Worm (Caenorhabditis elegans) whole organism, young adult: Measurements from ENCODE around the gene irld-25.

Source experiments
- B0019.2 ChIP-seq: fragments of 200-800 bp; sonication (Bioruptor generic); conservative IDR thresholded peaks from 2 replicates; pipeline ENCODE4 v1.3.6; 2022; ENCODE audit warnings: missing genetic modification reagents, missing genetic modification characterization, missing compliant biosample characterization
- B0261.1 ChIP-seq: sonication (generic microtip); optimal IDR thresholded peaks from 2 replicates; lab custom pipeline; 2016; ENCODE audit warnings: mild to moderate bottlenecking, missing genetic modification characterization, moderate library complexity, missing compliant biosample characterization
- B0336.3 ChIP-seq: fragments of 200-800 bp; sonication (Bioruptor generic); IDR thresholded peaks from 2 replicates; pipeline ENCODE4 v1.3.6; 2022; ENCODE audit warnings: missing genetic modification characterization, missing compliant biosample characterization
- F33H1.4 ChIP-seq: fragments of 200-800 bp; sonication (Bioruptor generic); IDR thresholded peaks from 2 replicates; pipeline ENCODE4 v1.3.6; 2022; ENCODE audit warnings: missing genetic modification reagents, missing genetic modification characterization, missing compliant biosample characterization
- K12H6.12 ChIP-seq: fragments of 200-800 bp; sonication (Bioruptor generic); optimal IDR thresholded peaks from 2 replicates; lab custom pipeline; 2018; ENCODE audit warnings: mild to moderate bottlenecking, missing genetic modification characterization, missing compliant biosample characterization
- T07F8.4 ChIP-seq: sonication (generic microtip); optimal IDR thresholded peaks from 2 replicates; lab custom pipeline; 2016; ENCODE audit warnings: mild to moderate bottlenecking, missing genetic modification characterization, moderate library complexity, missing compliant biosample characterization
- Y53F4B.3 ChIP-seq: fragments of 200-800 bp; sonication (Bioruptor generic); IDR thresholded peaks from 2 replicates; pipeline ENCODE4 v1.3.6; 2022; ENCODE audit warnings: missing genetic modification reagents, missing genetic modification characterization, missing compliant biosample characterization
- Y67H2A.10 ChIP-seq: fragments of 200-800 bp; sonication (Bioruptor generic); conservative IDR thresholded peaks from 2 replicates; pipeline ENCODE4 v1.3.6; 2022; ENCODE audit warnings: missing genetic modification reagents, missing genetic modification characterization, missing compliant biosample characterization
- ama-1 ChIP-seq, 3 experiments: fragments of 150-350 bp in 1 of 3; sonication (generic microtip) in 2 of 3; optimal IDR thresholded peaks; 2 replicates each; lab custom pipeline; 2014 to 2018; ENCODE audit warnings: missing biosample characterization in 2 of 3, missing genetic modification characterization in 2 of 3, missing genetic modification reagents in 2 of 3
- ccch-3 ChIP-seq: fragments of 200-800 bp; sonication (Bioruptor generic); optimal IDR thresholded peaks from 2 replicates; lab custom pipeline; 2018; ENCODE audit warnings: mild to moderate bottlenecking, missing genetic modification characterization, missing compliant biosample characterization
- cebp-2 ChIP-seq: fragments of 200-800 bp; sonication (Bioruptor generic); IDR thresholded peaks from 2 replicates; pipeline ENCODE4 v1.3.6; 2022; ENCODE audit warnings: missing genetic modification characterization, missing compliant biosample characterization
- die-1 ChIP-seq: sonication (generic microtip); optimal IDR thresholded peaks from 2 replicates; lab custom pipeline; 2016; ENCODE audit warnings: missing genotype, mild to moderate bottlenecking, missing genetic modification characterization, missing compliant biosample characterization
- dpff-1 ChIP-seq: sonication (generic microtip); optimal IDR thresholded peaks from 2 replicates; lab custom pipeline; 2017; ENCODE audit warnings: mild to moderate bottlenecking, missing genetic modification characterization, missing compliant biosample characterization
- egl-18 ChIP-seq: fragments of 200-800 bp; sonication (Bioruptor generic); IDR thresholded peaks from 2 replicates; pipeline ENCODE4 v1.3.6; 2022; ENCODE audit warnings: missing genetic modification reagents, missing genetic modification characterization, missing compliant biosample characterization
- hmg-20 ChIP-seq: fragments of 200-800 bp; sonication (Bioruptor generic); IDR thresholded peaks from 2 replicates; pipeline ENCODE4 v1.3.6; 2022; ENCODE audit warnings: missing genetic modification reagents, missing genetic modification characterization, missing compliant biosample characterization
- hrde-1 ChIP-seq: sonication (generic microtip); optimal IDR thresholded peaks from 2 replicates; lab custom pipeline; 2016; ENCODE audit warnings: missing genetic modification characterization, mild to moderate bottlenecking, missing compliant biosample characterization, moderate library complexity, missing genotype, missing genetic modification reagents, borderline replicate concordance
- let-526 ChIP-seq: fragments of 200-800 bp; sonication (Bioruptor generic); IDR thresholded peaks from 2 replicates; pipeline ENCODE4 v1.3.6; 2022; ENCODE audit warnings: missing genetic modification reagents, missing genetic modification characterization, missing compliant biosample characterization
- madf-10 ChIP-seq: sonication (generic microtip); optimal IDR thresholded peaks from 2 replicates; lab custom pipeline; 2016; ENCODE audit warnings: mild to moderate bottlenecking, missing genetic modification characterization, missing compliant biosample characterization
- madf-3 ChIP-seq: fragments of 200-800 bp; sonication (Bioruptor generic); IDR thresholded peaks from 2 replicates; pipeline ENCODE4 v1.3.6; 2022; ENCODE audit warnings: missing genetic modification reagents, missing genetic modification characterization, missing compliant biosample characterization
- mel-28 ChIP-seq: sonication (generic microtip); optimal IDR thresholded peaks from 2 replicates; lab custom pipeline; 2016; ENCODE audit warnings: borderline replicate concordance, mild to moderate bottlenecking, missing genetic modification characterization, missing compliant biosample characterization
- nhr-27 ChIP-seq: fragments of 200-800 bp; sonication (Bioruptor generic); optimal IDR thresholded peaks from 2 replicates; lab custom pipeline; 2018; ENCODE audit warnings: mild to moderate bottlenecking, missing genetic modification characterization, moderate library complexity, missing compliant biosample characterization
- nhr-90 ChIP-seq: sonication (generic microtip); optimal IDR thresholded peaks from 2 replicates; lab custom pipeline; 2016; ENCODE audit warnings: missing genotype, mild to moderate bottlenecking, missing genetic modification characterization, missing compliant biosample characterization
- repo-1 ChIP-seq: sonication (generic microtip); optimal IDR thresholded peaks from 2 replicates; lab custom pipeline; 2017; ENCODE audit warnings: mild to moderate bottlenecking, missing genetic modification characterization, missing compliant biosample characterization
- sdz-38 ChIP-seq: sonication (generic microtip); optimal IDR thresholded peaks from 2 replicates; lab custom pipeline; 2016; ENCODE audit warnings: missing genotype, missing genetic modification characterization, missing compliant biosample characterization
- snpc-1.3 ChIP-seq: sonication (generic microtip); optimal IDR thresholded peaks from 2 replicates; lab custom pipeline; 2017; ENCODE audit warnings: missing genetic modification characterization, mild to moderate bottlenecking, missing compliant biosample characterization, antibody characterized with exemption, moderate library complexity, missing genotype, missing genetic modification reagents; ENCODE audit not compliant: insufficient read depth
- unc-130 ChIP-seq: sonication (generic microtip); optimal IDR thresholded peaks from 2 replicates; lab custom pipeline; 2016; ENCODE audit warnings: missing genetic modification reagents, missing genetic modification characterization, missing compliant biosample characterization
- zfh-2 ChIP-seq: fragments of 200-800 bp; sonication (Bioruptor generic); conservative IDR thresholded peaks from 2 replicates; pipeline ENCODE4 v1.3.6; 2022; ENCODE audit warnings: missing genetic modification reagents, missing genetic modification characterization, missing compliant biosample characterization
- ztf-28 ChIP-seq: fragments of 200-800 bp; sonication (Bioruptor generic); IDR thresholded peaks from 2 replicates; pipeline ENCODE4 v1.3.6; 2022; ENCODE audit warnings: missing genetic modification reagents, missing genetic modification characterization, missing compliant biosample characterization

The irld-25 gene

DNA sequence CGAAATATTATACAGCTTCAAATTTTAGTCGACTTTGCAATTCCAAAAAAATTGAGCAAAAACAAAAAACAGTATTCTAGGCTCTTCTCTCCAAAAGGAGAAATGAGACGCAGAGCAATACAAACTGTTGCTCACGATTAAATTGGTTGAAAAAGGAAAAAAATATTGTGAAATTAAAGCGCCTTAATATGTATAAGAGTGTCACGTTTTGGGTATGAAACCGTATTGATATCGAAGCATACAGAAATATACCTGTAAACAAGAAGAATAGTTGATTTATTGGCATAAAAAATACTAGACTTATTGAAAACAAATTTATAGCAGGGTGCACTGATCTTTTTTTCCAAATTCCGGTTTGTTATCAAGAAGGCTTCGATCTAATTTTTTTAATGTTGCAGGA, 44.4 kb downstream of the irld-25 start, which contains the start of gene M01B2.13:
M01B2.13 (minus strand) TSS at position 101 of the 400 bp plus-strand sequence.
- TF ChIP-seq mel-28 (tag; lab: Kevin White, UChicago) (no peak), die-1 (tag; lab: Kevin White, UChicago) (no peak), snpc-1.3 (no peak), T07F8.4 (tag; lab: Kevin White, UChicago) (no peak), B0019.2 (GFP tag; lab: Robert Waterston, UW) (no peak), let-526 (GFP tag; lab: Robert Waterston, UW) (no peak)

DNA sequence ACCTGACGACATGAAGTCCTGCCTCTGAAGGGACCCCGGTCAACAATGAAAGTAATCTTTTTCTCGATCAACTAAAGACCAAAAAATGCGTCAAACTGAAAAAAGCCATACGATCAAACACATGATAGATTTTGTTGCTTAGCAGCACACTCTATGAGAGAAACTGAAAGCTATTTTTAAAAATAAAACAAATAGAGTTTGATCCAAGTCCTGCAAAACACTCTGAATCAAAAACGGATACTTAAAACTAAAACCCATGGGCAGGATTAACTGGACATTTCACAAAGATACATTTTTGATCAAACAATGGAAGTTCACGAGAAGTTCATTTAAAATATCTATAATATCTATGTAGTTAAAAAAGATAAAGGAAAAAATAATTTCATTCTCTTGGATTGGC, 46.0 kb downstream of the irld-25 start, which contains the start of gene T10H4.13:
T10H4.13 (minus strand) TSS at position 101 of the 400 bp plus-strand sequence.
- TF ChIP-seq hmg-20 (GFP tag; lab: Robert Waterston, UW): no peak
- no peak for TF ChIP-seq zfh-2
- TF ChIP-seq ama-1 (optimal IDR thresholded peaks at IDR 0.05; lab: Kevin White, UChicago): no peak
- TF ChIP-seq ama-1 (GFP tag; optimal IDR thresholded peaks at IDR 0.05; lab: Kevin White, UChicago): no peak
- TF ChIP-seq egl-18 (GFP tag; lab: Robert Waterston, UW): no peak
- no peak for TF ChIP-seq madf-3 (GFP tag; lab: Robert Waterston, UW)
- no peak for TF ChIP-seq madf-10 (tag; lab: Kevin White, UChicago)
- TF ChIP-seq repo-1 (tag; lab: Kevin White, UChicago): no peak
- no peak for TF ChIP-seq Y67H2A.10
- no peak for TF ChIP-seq hrde-1 (tag; lab: Kevin White, UChicago)
- no peak for TF ChIP-seq nhr-27
- no peak for TF ChIP-seq Y53F4B.3 (GFP tag; lab: Robert Waterston, UW)
- TF ChIP-seq mel-28 (tag; lab: Kevin White, UChicago): no peak
- no peak for TF ChIP-seq cebp-2 (GFP tag; lab: Robert Waterston, UW)
- no peak for TF ChIP-seq ccch-3 (GFP tag; lab: Kevin White, UChicago)

DNA sequence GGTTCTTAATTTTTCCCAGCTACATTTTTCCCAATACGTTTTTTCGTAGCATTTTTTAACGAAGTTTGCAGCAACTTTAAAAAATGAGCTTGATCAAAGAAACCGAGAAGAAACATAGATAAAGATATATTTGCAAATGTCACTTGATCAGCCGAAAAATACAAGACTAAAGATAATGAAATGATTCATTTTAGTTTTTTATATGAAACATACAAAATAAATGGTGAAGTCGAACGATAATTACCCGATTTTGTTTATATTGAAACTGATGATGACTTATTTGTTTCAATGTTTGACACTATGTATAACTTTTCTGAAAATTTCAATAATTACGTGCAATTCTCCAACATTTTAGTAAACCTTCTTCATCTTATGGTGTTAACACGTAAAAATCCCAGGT, 46.9 kb downstream of the irld-25 start, which contains the start of gene srw-22:
srw-22 (plus strand) TSS at position 301 of the 400 bp plus-strand sequence.
- TF ChIP-seq F33H1.4 (GFP tag; lab: Robert Waterston, UW) (no peak), egl-18 (GFP tag; lab: Robert Waterston, UW) (no peak), K12H6.12 (tag; lab: Kevin White, UChicago) (no peak)

DNA sequence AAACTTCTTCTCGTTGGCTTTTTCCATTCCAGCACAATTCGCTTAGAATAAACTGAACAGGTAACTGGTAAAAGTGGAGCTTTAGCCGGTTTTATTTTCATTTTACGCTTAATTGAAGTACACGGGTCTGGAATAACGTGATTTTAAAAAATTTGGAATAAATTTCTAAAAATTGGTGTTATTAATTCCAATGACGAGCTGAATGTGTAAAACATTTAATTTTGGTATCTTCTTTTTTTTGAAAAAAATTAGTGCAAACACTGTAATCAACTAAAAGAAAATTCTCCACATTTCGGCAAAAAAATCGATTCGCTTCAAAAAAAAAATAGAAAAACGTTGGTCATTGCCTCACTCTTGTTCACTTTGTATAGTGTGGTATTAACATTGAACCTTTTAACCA, 50.8 kb downstream of the irld-25 start, which contains the start of gene T10H4.4:
T10H4.4 (minus strand) TSS at position 101 of the 400 bp plus-strand sequence.
- TF ChIP-seq B0261.1 (no peak), ztf-28 (GFP tag; lab: Robert Waterston, UW) (no peak), dpff-1 (tag; lab: Kevin White, UChicago) (no peak), K12H6.12 (tag; lab: Kevin White, UChicago) (no peak), Y67H2A.10 (no peak), B0336.3 (GFP tag; lab: Robert Waterston, UW) (no peak), nhr-90 (tag; lab: Kevin White, UChicago) (no peak), sdz-38 (tag; lab: Kevin White, UChicago) (no peak), unc-130 (GFP tag; lab: Kevin White, UChicago) (no peak), ccch-3 (GFP tag; lab: Kevin White, UChicago) (no peak)
